Worm (Caenorhabditis elegans) whole organism, L3 larva: ENCODE data around the gene sprr-1.

Experiments used
- R02D3.7 ChIP-seq: fragments of 150-350 bp; optimal IDR thresholded peaks from 2 replicates; lab custom pipeline; 2014; ENCODE audit warnings: missing biosample characterization, missing genetic modification characterization
- ZK546.5 ChIP-seq: sonication (generic microtip); optimal IDR thresholded peaks from 2 replicates; lab custom pipeline; 2017; ENCODE audit warnings: missing biosample characterization, missing genetic modification characterization
- aly-2 ChIP-seq: fragments of 150-350 bp; optimal IDR thresholded peaks from 2 replicates; lab custom pipeline; 2014; ENCODE audit warnings: missing biosample characterization, missing genetic modification characterization
- ama-1 ChIP-seq: fragments of 150-350 bp; optimal IDR thresholded peaks from 2 replicates; lab custom pipeline; 2018
- ceh-16 ChIP-seq: sonication (generic microtip); optimal IDR thresholded peaks from 2 replicates; lab custom pipeline; 2017; ENCODE audit warnings: missing biosample characterization, missing genetic modification characterization
- ceh-28 ChIP-seq: fragments of 150-350 bp; optimal IDR thresholded peaks from 2 replicates; lab custom pipeline; 2014; ENCODE audit warnings: missing biosample characterization, missing genetic modification reagents, missing genetic modification characterization
- ceh-82 ChIP-seq: fragments of 150-350 bp; optimal IDR thresholded peaks from 2 replicates; lab custom pipeline; 2014; ENCODE audit warnings: missing biosample characterization, missing genetic modification characterization
- ceh-9 ChIP-seq: sonication (generic microtip); optimal IDR thresholded peaks from 2 replicates; lab custom pipeline; 2018; ENCODE audit warnings: missing biosample characterization, missing genetic modification characterization
- daf-12 ChIP-seq: fragments of 150-350 bp; optimal IDR thresholded peaks from 2 replicates; lab custom pipeline; 2014; ENCODE audit warnings: missing biosample characterization, missing genetic modification reagents, missing genetic modification characterization
- egl-27 ChIP-seq: sonication (generic microtip); optimal IDR thresholded peaks from 4 replicates; lab custom pipeline; 2017; ENCODE audit warnings: missing biosample characterization, missing genetic modification reagents, missing genetic modification characterization
- egl-5 ChIP-seq: fragments of 150-350 bp; optimal IDR thresholded peaks from 2 replicates; lab custom pipeline; 2017; ENCODE audit warnings: missing biosample characterization, missing genetic modification reagents, missing genetic modification characterization, inconsistent platforms
- elt-1 ChIP-seq: fragments of 150-350 bp; optimal IDR thresholded peaks from 2 replicates; lab custom pipeline; 2014; ENCODE audit warnings: missing biosample characterization, missing genetic modification characterization
- elt-2 ChIP-seq: sonication (generic microtip); optimal IDR thresholded peaks from 2 replicates; lab custom pipeline; 2016; ENCODE audit warnings: missing genetic modification reagents, mild to moderate bottlenecking, missing genetic modification characterization, missing compliant biosample characterization
- elt-3 ChIP-seq, 3 experiments: fragments of 150-350 bp in 1 of 3; sonication (generic microtip) in 2 of 3; optimal IDR thresholded peaks; 2 replicates in 2 of 3; 4 replicates in 1 of 3; lab custom pipeline; 2014 to 2017; ENCODE audit warnings: missing biosample characterization in 3 of 3, missing genetic modification characterization in 3 of 3
- eor-1 ChIP-seq, 2 experiments: fragments of 150-350 bp; optimal IDR thresholded peaks; 2 replicates each; lab custom pipeline; 2014 to 2018; ENCODE audit warnings: missing biosample characterization in 2 of 2, missing genetic modification characterization in 2 of 2
- fkh-10 ChIP-seq: sonication (generic microtip); optimal IDR thresholded peaks from 2 replicates; lab custom pipeline; 2017; ENCODE audit warnings: missing biosample characterization, missing genetic modification reagents, missing genetic modification characterization
- fkh-2 ChIP-seq: fragments of 150-350 bp; optimal IDR thresholded peaks from 2 replicates; lab custom pipeline; 2014; ENCODE audit warnings: missing biosample characterization, missing genetic modification reagents, missing genetic modification characterization
- fos-1 ChIP-seq: fragments of 150-350 bp; optimal IDR thresholded peaks from 2 replicates; lab custom pipeline; 2014; ENCODE audit warnings: missing biosample characterization, missing genetic modification characterization
- hmg-11 ChIP-seq: sonication (generic microtip); optimal IDR thresholded peaks from 2 replicates; lab custom pipeline; 2016; ENCODE audit warnings: missing genetic modification characterization, missing compliant biosample characterization
- jun-1 ChIP-seq: fragments of 150-350 bp; optimal IDR thresholded peaks from 2 replicates; lab custom pipeline; 2014; ENCODE audit warnings: missing biosample characterization, missing genetic modification reagents, missing genetic modification characterization
- lin-15B ChIP-seq: fragments of 150-350 bp; optimal IDR thresholded peaks from 2 replicates; lab custom pipeline; 2014; ENCODE audit warnings: missing biosample characterization, missing genetic modification characterization
- lin-39 ChIP-seq: fragments of 150-350 bp; optimal IDR thresholded peaks from 2 replicates; lab custom pipeline; 2018; ENCODE audit warnings: missing biosample characterization, missing genetic modification reagents, missing genetic modification characterization
- lsy-12 ChIP-seq: sonication (generic microtip); optimal IDR thresholded peaks from 2 replicates; lab custom pipeline; 2016; ENCODE audit warnings: mild to moderate bottlenecking, missing genetic modification characterization, missing compliant biosample characterization
- mdl-1 ChIP-seq: fragments of 150-350 bp; optimal IDR thresholded peaks from 2 replicates; lab custom pipeline; 2014; ENCODE audit warnings: missing biosample characterization, missing genetic modification characterization
- mml-1 ChIP-seq: fragments of 150-350 bp; sonication (generic microtip); optimal IDR thresholded peaks from 3 replicates; lab custom pipeline; 2014; ENCODE audit warnings: missing biosample characterization, missing genetic modification characterization
- nfya-1 ChIP-seq: sonication (generic microtip); optimal IDR thresholded peaks from 2 replicates; lab custom pipeline; 2017; ENCODE audit warnings: missing genetic modification characterization, mild to moderate bottlenecking, missing compliant biosample characterization, antibody characterized with exemption, moderate library complexity; ENCODE audit not compliant: insufficient read depth
- nhr-11 ChIP-seq: fragments of 150-350 bp; optimal IDR thresholded peaks from 2 replicates; lab custom pipeline; 2014; ENCODE audit warnings: missing biosample characterization, missing genetic modification characterization
- nhr-12 ChIP-seq: fragments of 150-350 bp; optimal IDR thresholded peaks from 2 replicates; lab custom pipeline; 2014; ENCODE audit warnings: missing biosample characterization, missing genetic modification characterization
- nhr-23 ChIP-seq: fragments of 150-350 bp; optimal IDR thresholded peaks from 2 replicates; lab custom pipeline; 2014; ENCODE audit warnings: missing biosample characterization, missing genetic modification reagents, missing genetic modification characterization
- nhr-237 ChIP-seq: fragments of 150-350 bp; optimal IDR thresholded peaks from 2 replicates; lab custom pipeline; 2014; ENCODE audit warnings: missing biosample characterization, missing genetic modification characterization
- nhr-25 ChIP-seq: sonication (generic microtip); optimal IDR thresholded peaks from 2 replicates; lab custom pipeline; 2017; ENCODE audit warnings: missing biosample characterization, missing genetic modification characterization
- nhr-28 ChIP-seq: fragments of 150-350 bp; optimal IDR thresholded peaks from 2 replicates; lab custom pipeline; 2014; ENCODE audit warnings: missing biosample characterization, missing genetic modification characterization
- nhr-43 ChIP-seq: sonication (generic microtip); optimal IDR thresholded peaks from 2 replicates; lab custom pipeline; 2016; ENCODE audit warnings: mild to moderate bottlenecking, missing genetic modification characterization, missing compliant biosample characterization; ENCODE audit not compliant: poor library complexity, severe bottlenecking
- nhr-67 ChIP-seq: fragments of 150-350 bp; optimal IDR thresholded peaks from 2 replicates; lab custom pipeline; 2014; ENCODE audit warnings: missing biosample characterization, missing genetic modification characterization
- nhr-76 ChIP-seq: fragments of 150-350 bp; sonication (generic microtip); optimal IDR thresholded peaks from 5 replicates; lab custom pipeline; 2014; ENCODE audit warnings: missing biosample characterization, missing genetic modification characterization
- nhr-77 ChIP-seq: fragments of 150-350 bp; optimal IDR thresholded peaks from 2 replicates; lab custom pipeline; 2014; ENCODE audit warnings: missing biosample characterization, missing genetic modification characterization
- pha-4 ChIP-seq: fragments of 150-350 bp; optimal IDR thresholded peaks from 2 replicates; lab custom pipeline; 2014; ENCODE audit warnings: missing biosample characterization, missing genetic modification reagents, missing genetic modification characterization
- pqm-1 ChIP-seq: fragments of 150-350 bp; optimal IDR thresholded peaks from 2 replicates; lab custom pipeline; 2017; ENCODE audit warnings: missing biosample characterization, missing genetic modification characterization, inconsistent platforms
- sea-2 ChIP-seq: fragments of 150-350 bp; sonication (generic microtip); optimal IDR thresholded peaks from 4 replicates; lab custom pipeline; 2014; ENCODE audit warnings: missing biosample characterization, missing genetic modification reagents, missing genetic modification characterization
- skn-1 ChIP-seq: fragments of 150-350 bp; optimal IDR thresholded peaks from 2 replicates; lab custom pipeline; 2014; ENCODE audit warnings: missing biosample characterization, missing genetic modification characterization
- snpc-4 ChIP-seq: fragments of 150-350 bp; optimal IDR thresholded peaks from 2 replicates; lab custom pipeline; 2014; ENCODE audit warnings: missing biosample characterization, missing genetic modification characterization
- tbx-2 ChIP-seq: sonication (generic microtip); optimal IDR thresholded peaks from 2 replicates; lab custom pipeline; 2016; ENCODE audit warnings: mild to moderate bottlenecking, missing genetic modification characterization, missing compliant biosample characterization
- unc-39 ChIP-seq: sonication (generic microtip); optimal IDR thresholded peaks from 4 replicates; lab custom pipeline; 2017; ENCODE audit warnings: missing biosample characterization, missing genetic modification characterization
- unc-62 ChIP-seq: fragments of 150-350 bp; sonication (generic microtip); optimal IDR thresholded peaks from 4 replicates; lab custom pipeline; 2014; ENCODE audit warnings: missing biosample characterization, missing genetic modification reagents, missing genetic modification characterization
- zag-1 ChIP-seq: fragments of 150-350 bp; optimal IDR thresholded peaks from 2 replicates; lab custom pipeline; 2014; ENCODE audit warnings: missing biosample characterization, missing genetic modification characterization
- ztf-11 ChIP-seq: fragments of 150-350 bp; optimal IDR thresholded peaks from 2 replicates; lab custom pipeline; 2014; ENCODE audit warnings: missing biosample characterization, missing genetic modification characterization
- ztf-4 ChIP-seq: fragments of 150-350 bp; optimal IDR thresholded peaks from 2 replicates; lab custom pipeline; 2014; ENCODE audit warnings: missing biosample characterization, missing genetic modification characterization

The sprr-1 gene

ce11 chrX:15487806-15488205 is 21.7 kb downstream of the sprr-1 start, which contains the start of gene H13N06.2:
TSS of gene H13N06.2 (plus strand) at chrX:15488106.
- TF ChIP-seq egl-5 (tag; lab: Kevin White, UChicago): no peak
- TF ChIP-seq egl-27: no peak
- TF ChIP-seq nhr-25: no peak

DNA sequence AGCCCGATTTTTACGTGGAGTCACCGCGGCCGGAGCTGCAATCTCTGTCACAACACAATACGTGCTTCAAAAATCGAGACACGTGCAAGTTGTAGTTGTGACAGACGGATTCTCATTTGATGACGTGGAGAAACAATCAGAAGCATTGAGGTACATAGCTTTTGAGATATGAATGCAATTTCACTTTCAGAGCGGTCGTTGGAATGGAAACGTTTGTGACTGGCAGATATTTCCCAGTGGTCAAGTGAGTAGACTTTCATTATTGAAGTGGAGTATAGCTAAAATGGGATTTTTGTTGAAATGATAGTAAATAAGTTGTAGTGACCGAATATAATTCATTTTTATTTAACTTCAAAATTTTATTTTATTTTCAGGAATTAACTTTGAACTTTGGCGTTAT is 25.0 kb downstream of the sprr-1 start:
- TF ChIP-seq nhr-12 (tag; lab: Kevin White, UChicago) (no peak), zag-1 (tag; lab: Kevin White, UChicago) (no peak), elt-3 (tag; optimal IDR thresholded peaks at IDR 0.05; lab: Kevin White, UChicago) (no peak), skn-1 (no peak)

- no peak for TF ChIP-seq unc-39 (tag; lab: Kevin White, UChicago)
- TF ChIP-seq mdl-1 (tag; lab: Kevin White, UChicago): peak; percentile 2
- TF ChIP-seq jun-1 (tag; lab: Kevin White, UChicago): peak; percentile 36
- no peak for TF ChIP-seq nhr-237 (tag; lab: Kevin White, UChicago)
- no peak for TF ChIP-seq ceh-9
- no peak for TF ChIP-seq nhr-76 (tag; lab: Kevin White, UChicago)
- peak; percentile 66 for TF ChIP-seq elt-2
- TF ChIP-seq unc-62 (GFP tag; lab: Kevin White, UChicago): no peak
- TF ChIP-seq lin-15B (tag; lab: Kevin White, UChicago): peak; percentile 61
- TF ChIP-seq nfya-1: peak; percentile 78
- no peak for TF ChIP-seq ZK546.5
- no peak for TF ChIP-seq fkh-2 (tag; lab: Kevin White, UChicago)
- TF ChIP-seq egl-27: no peak
- peak; percentile 18 for TF ChIP-seq R02D3.7 (tag; lab: Kevin White, UChicago)
- TF ChIP-seq aly-2: no peak
- TF ChIP-seq nhr-43 (tag; lab: Kevin White, UChicago): peak; percentile 63
- TF ChIP-seq ztf-4: no peak
- TF ChIP-seq tbx-2 (tag; lab: Kevin White, UChicago): peak; percentile 68
- TF ChIP-seq lsy-12: no peak
- TF ChIP-seq elt-1 (tag; lab: Kevin White, UChicago): peak; percentile 3
- TF ChIP-seq ceh-16: no peak
- no peak for TF ChIP-seq elt-3 (tag; optimal IDR thresholded peaks at IDR 0.05; lab: Kevin White, UChicago)
- no peak for TF ChIP-seq daf-12 (tag; lab: Kevin White, UChicago)
- peak; percentile 68 for TF ChIP-seq ceh-82 (tag; lab: Kevin White, UChicago)
- peak; percentile 29 for TF ChIP-seq nhr-23 (tag; lab: Kevin White, UChicago)
- TF ChIP-seq nhr-67: no peak
- peak; percentile 84 for TF ChIP-seq snpc-4 (tag; lab: Kevin White, UChicago)
- TF ChIP-seq fkh-10: peak; percentile 19
- TF ChIP-seq nhr-28: no peak
- TF ChIP-seq nhr-25: no peak
- peak; percentile 34 for TF ChIP-seq ceh-28 (tag; lab: Kevin White, UChicago)
- peak; percentile 35 for TF ChIP-seq nhr-77 (tag; lab: Kevin White, UChicago)
- TF ChIP-seq nhr-12 (tag; lab: Kevin White, UChicago): no peak
- TF ChIP-seq mml-1: no peak
- peak; percentile 52 for TF ChIP-seq skn-1
- no peak for TF ChIP-seq sea-2
- TF ChIP-seq zag-1 (tag; lab: Kevin White, UChicago): no peak
- no peak for TF ChIP-seq nhr-11 (tag; lab: Kevin White, UChicago)
- peak; percentile 85 for TF ChIP-seq hmg-11 (tag; lab: Kevin White, UChicago)
- TF ChIP-seq ama-1 (lab: Kevin White, UChicago): peak; percentile 67
- TF ChIP-seq ztf-11 (tag; lab: Kevin White, UChicago): no peak
- no peak for TF ChIP-seq eor-1 (tag; optimal IDR thresholded peaks at IDR 0.05; lab: Kevin White, UChicago)
- peak; percentile 43 for TF ChIP-seq pqm-1 (tag; lab: Kevin White, UChicago)
- TF ChIP-seq lin-39 (tag; lab: Kevin White, UChicago): peak; percentile 83
- no peak for TF ChIP-seq fos-1 (tag; lab: Kevin White, UChicago)
- TF ChIP-seq pha-4: peak; percentile 69
- TF ChIP-seq egl-5 (tag; lab: Kevin White, UChicago): peak; percentile 74
Measured at ce11 chrX:15492759-15493158, 26.7 kb downstream of the sprr-1 start.
